Worm (Caenorhabditis elegans) whole organism, L3 larva: Measurements from ENCODE around the gene hrg-5.

Source experiments
- ama-1 ChIP-seq: fragments of 150-350 bp; optimal IDR thresholded peaks from 2 replicates; lab custom pipeline; 2018
- nhr-12 ChIP-seq: fragments of 150-350 bp; optimal IDR thresholded peaks from 2 replicates; lab custom pipeline; 2014; ENCODE audit warnings: missing biosample characterization, missing genetic modification characterization
- nhr-28 ChIP-seq: fragments of 150-350 bp; optimal IDR thresholded peaks from 2 replicates; lab custom pipeline; 2014; ENCODE audit warnings: missing biosample characterization, missing genetic modification characterization
- pha-4 ChIP-seq: fragments of 150-350 bp; optimal IDR thresholded peaks from 2 replicates; lab custom pipeline; 2014; ENCODE audit warnings: missing biosample characterization, missing genetic modification reagents, missing genetic modification characterization
- skn-1 ChIP-seq: fragments of 150-350 bp; optimal IDR thresholded peaks from 2 replicates; lab custom pipeline; 2014; ENCODE audit warnings: missing biosample characterization, missing genetic modification characterization
- tbx-2 ChIP-seq: sonication (generic microtip); optimal IDR thresholded peaks from 2 replicates; lab custom pipeline; 2016; ENCODE audit warnings: mild to moderate bottlenecking, missing genetic modification characterization, missing compliant biosample characterization
- unc-62 ChIP-seq: fragments of 150-350 bp; sonication (generic microtip); optimal IDR thresholded peaks from 4 replicates; lab custom pipeline; 2014; ENCODE audit warnings: missing biosample characterization, missing genetic modification reagents, missing genetic modification characterization

DNA sequence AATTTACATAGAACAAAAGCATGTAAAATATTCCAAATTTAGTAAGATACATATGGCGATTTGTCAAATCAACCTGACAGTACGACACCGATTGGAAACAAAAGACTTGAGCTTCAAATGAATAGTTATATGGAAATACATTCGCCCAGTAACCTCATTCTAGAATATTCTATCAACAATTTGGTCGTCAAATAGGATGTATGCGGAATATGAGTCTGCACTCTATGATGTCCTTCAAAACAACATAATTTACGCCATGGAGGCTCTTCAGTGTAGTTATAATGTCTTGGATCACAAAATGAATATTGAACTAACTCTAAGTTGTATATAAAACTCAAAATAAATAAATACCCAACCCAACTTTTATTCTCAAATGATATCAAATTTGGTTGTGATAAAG lies 2.6 kb downstream of the hrg-5 start:
- no peak for TF ChIP-seq tbx-2 (tag; lab: Kevin White, UChicago)
- TF ChIP-seq nhr-28 = no peak
- TF ChIP-seq ama-1 (lab: Kevin White, UChicago) = no peak
- no peak for TF ChIP-seq pha-4 (tag; lab: Kevin White, UChicago)
- TF ChIP-seq nhr-12 (tag; lab: Kevin White, UChicago) = no peak
- TF ChIP-seq skn-1 (tag; lab: Kevin White, UChicago) = peak; percentile 31
- TF ChIP-seq unc-62 = no peak
